Worm (Caenorhabditis elegans) whole organism, L2 larva: Measurements from ENCODE around the gene C02D5.2.

ENCODE experiments used
- ZK546.5 ChIP-seq: sonication (generic microtip); optimal IDR thresholded peaks from 2 replicates; lab custom pipeline; 2017; ENCODE audit warnings: missing biosample characterization, missing genetic modification characterization
- mab-5 ChIP-seq: fragments of 150-350 bp; optimal IDR thresholded peaks from 2 replicates; lab custom pipeline; 2014; ENCODE audit warnings: missing biosample characterization, missing genetic modification characterization
- nhr-6 ChIP-seq: fragments of 150-350 bp; optimal IDR thresholded peaks from 2 replicates; lab custom pipeline; 2014; ENCODE audit warnings: missing biosample characterization, missing genetic modification characterization
- unc-62 ChIP-seq: fragments of 150-350 bp; optimal IDR thresholded peaks from 2 replicates; lab custom pipeline; 2014; ENCODE audit warnings: missing biosample characterization, missing genetic modification reagents, missing genetic modification characterization
- ztf-11 ChIP-seq: sonication (generic microtip); optimal IDR thresholded peaks from 2 replicates; lab custom pipeline; 2017; ENCODE audit warnings: missing biosample characterization, missing genetic modification characterization

DNA sequence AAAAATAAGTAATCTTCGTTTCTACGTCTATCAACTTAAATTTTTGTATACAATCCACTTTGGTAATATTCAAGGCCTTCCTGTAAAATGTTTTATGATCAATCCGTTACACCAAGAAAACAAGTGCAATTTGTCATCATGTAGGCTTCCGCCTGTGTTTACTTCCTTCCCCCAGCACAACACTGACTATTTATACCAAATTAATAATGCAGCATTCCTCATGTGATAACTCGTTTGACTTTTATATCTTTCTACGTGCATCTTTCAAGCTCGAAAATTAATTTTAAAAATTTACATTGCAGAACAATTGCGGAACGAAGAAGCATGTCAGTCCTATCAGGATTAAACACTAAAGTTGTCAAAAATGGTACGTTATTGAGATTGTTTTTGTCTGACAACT, 2.7 kb upstream of the C02D5.2 start, which contains the start of gene gsto-2:
- TF ChIP-seq unc-62 (GFP tag; lab: Kevin White, UChicago) (no peak), ztf-11 (tag; lab: Kevin White, UChicago) (no peak), nhr-6 (tag; lab: Kevin White, UChicago) (no peak), mab-5 (tag; lab: Kevin White, UChicago) (no peak), ZK546.5 (no peak)
